Worm (Caenorhabditis elegans) whole organism, young adult: ENCODE data around the gene ZK1251.3.

Experiments
- atf-7 ChIP-seq: sonication (generic microtip); optimal IDR thresholded peaks from 2 replicates; lab custom pipeline; 2017; ENCODE audit warnings: mild to moderate bottlenecking, missing genetic modification characterization, missing compliant biosample characterization
- bed-1 ChIP-seq: fragments of 200-800 bp; sonication (Bioruptor generic); IDR thresholded peaks from 2 replicates; pipeline ENCODE4 v1.3.6; 2022; ENCODE audit warnings: missing genetic modification reagents, missing genetic modification characterization, missing compliant biosample characterization
- cebp-2 ChIP-seq: fragments of 200-800 bp; sonication (Bioruptor generic); IDR thresholded peaks from 2 replicates; pipeline ENCODE4 v1.3.6; 2022; ENCODE audit warnings: missing genetic modification characterization, missing compliant biosample characterization
- gei-17 ChIP-seq: fragments of 200-800 bp; sonication (Bioruptor generic); optimal IDR thresholded peaks from 2 replicates; lab custom pipeline; 2018; ENCODE audit warnings: mild to moderate bottlenecking, missing genetic modification characterization, missing compliant biosample characterization

DNA sequence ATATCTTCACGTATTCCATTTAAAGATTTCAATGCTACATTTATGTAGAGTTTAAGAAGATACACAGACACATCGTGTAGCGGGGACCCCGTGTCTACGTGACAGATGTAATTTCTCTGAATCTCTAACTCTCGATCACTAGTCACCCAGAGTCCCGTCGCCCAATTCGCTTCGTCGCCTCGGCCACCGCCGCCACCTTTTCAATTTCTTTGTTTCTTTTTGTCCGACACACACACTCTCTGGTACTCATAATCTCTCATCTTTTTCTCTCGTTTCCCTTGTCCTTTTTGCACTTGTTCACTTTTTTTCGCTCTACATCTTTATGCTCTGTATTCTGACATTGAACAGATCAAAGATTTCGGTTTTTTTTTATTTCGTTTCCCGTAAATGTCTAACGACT lies 34.9 kb downstream of the ZK1251.3 start:
- TF ChIP-seq bed-1 (GFP tag; lab: Robert Waterston, UW) (no peak), atf-7 (peak; percentile 18), gei-17 (no peak), cebp-2 (GFP tag; lab: Robert Waterston, UW) (no peak)
